Worm (Caenorhabditis elegans) whole organism, L1 larva: ENCODE data around the gene nspc-12.

Experiments
- C04F5.9 ChIP-seq: sonication (generic microtip); optimal IDR thresholded peaks from 2 replicates; lab custom pipeline; 2016; ENCODE audit warnings: missing genetic modification characterization, missing compliant biosample characterization
- C16A3.4 ChIP-seq: fragments of 150-350 bp; optimal IDR thresholded peaks from 2 replicates; lab custom pipeline; 2014; ENCODE audit warnings: missing biosample characterization, missing genetic modification characterization
- C34B4.2 ChIP-seq: sonication (generic microtip); optimal IDR thresholded peaks from 2 replicates; lab custom pipeline; 2017; ENCODE audit warnings: mild to moderate bottlenecking, missing genetic modification characterization, missing compliant biosample characterization
- F16B12.6 ChIP-seq: fragments of 150-350 bp; optimal IDR thresholded peaks from 2 replicates; lab custom pipeline; 2014; ENCODE audit warnings: missing biosample characterization, missing genetic modification characterization
- alr-1 ChIP-seq: fragments of 200-800 bp; sonication (Bioruptor generic); optimal IDR thresholded peaks from 2 replicates; lab custom pipeline; 2018; ENCODE audit warnings: borderline replicate concordance, mild to moderate bottlenecking, missing genetic modification characterization, missing compliant biosample characterization
- aly-2 ChIP-seq: fragments of 150-350 bp; optimal IDR thresholded peaks from 2 replicates; lab custom pipeline; 2014; ENCODE audit warnings: missing biosample characterization, missing genetic modification characterization
- ceh-63 ChIP-seq: fragments of 200-800 bp; sonication (Bioruptor generic); optimal IDR thresholded peaks from 2 replicates; lab custom pipeline; 2018; ENCODE audit warnings: mild to moderate bottlenecking, missing genetic modification characterization, missing compliant biosample characterization
- efl-1 ChIP-seq, 4 experiments: fragments of 150-350 bp; optimal IDR thresholded peaks in 3 of 4; peaks in 1 of 4; 1 replicate in 1 of 4; 2 replicates in 3 of 4; lab custom pipeline; 2014; ENCODE audit warnings: missing biosample characterization in 2 of 4, missing genetic modification characterization in 2 of 4, missing genetic modification reagents in 2 of 4
- egl-27 ChIP-seq, 2 experiments: fragments of 150-350 bp in 1 of 2; sonication (generic microtip); optimal IDR thresholded peaks; 3 replicates each; lab custom pipeline; 2017 to 2018; ENCODE audit warnings: missing biosample characterization in 2 of 2, missing genetic modification characterization in 2 of 2, missing genetic modification reagents in 2 of 2
- elt-2 ChIP-seq: sonication (generic microtip); optimal IDR thresholded peaks from 2 replicates; lab custom pipeline; 2016; ENCODE audit warnings: missing genetic modification characterization, mild to moderate bottlenecking, inconsistent platforms, missing compliant biosample characterization, missing genetic modification reagents
- fkh-4 ChIP-seq: sonication (generic microtip); optimal IDR thresholded peaks from 2 replicates; lab custom pipeline; 2016; ENCODE audit warnings: missing compliant biosample characterization, missing genetic modification characterization, borderline replicate concordance
- fos-1 ChIP-seq: fragments of 150-350 bp; optimal IDR thresholded peaks from 2 replicates; lab custom pipeline; 2014; ENCODE audit warnings: missing biosample characterization, missing genetic modification characterization
- irx-1 ChIP-seq: sonication (generic microtip); optimal IDR thresholded peaks from 2 replicates; lab custom pipeline; 2016; ENCODE audit warnings: missing genetic modification characterization, missing compliant biosample characterization
- isw-1 ChIP-seq: fragments of 200-800 bp; sonication (Bioruptor generic); IDR thresholded peaks from 2 replicates; pipeline ENCODE4 v1.3.6; 2022; ENCODE audit warnings: missing genetic modification characterization, missing compliant biosample characterization
- lin-35 ChIP-seq, 2 experiments: fragments of 150-350 bp; optimal IDR thresholded peaks; 2 replicates each; lab custom pipeline; 2014; ENCODE audit warnings: missing biosample characterization in 2 of 2, missing genetic modification characterization in 2 of 2, missing genetic modification reagents in 2 of 2
- lir-3 ChIP-seq: sonication (generic microtip); optimal IDR thresholded peaks from 2 replicates; lab custom pipeline; 2016; ENCODE audit warnings: mild to moderate bottlenecking, missing genetic modification characterization, moderate library complexity, missing compliant biosample characterization; ENCODE audit not compliant: poor library complexity
- mab-9 ChIP-seq: fragments of 200-800 bp; sonication (Bioruptor generic); IDR thresholded peaks from 2 replicates; pipeline ENCODE4 v1.3.6; 2022; ENCODE audit warnings: missing genetic modification reagents, missing genetic modification characterization, missing compliant biosample characterization
- mdl-1 ChIP-seq, 2 experiments: fragments of 150-350 bp; optimal IDR thresholded peaks; 2 replicates each; lab custom pipeline; 2014 to 2017; ENCODE audit warnings: missing biosample characterization in 2 of 2, missing genetic modification characterization in 2 of 2, inconsistent platforms in 1 of 2
- nhr-11 ChIP-seq: fragments of 150-350 bp; optimal IDR thresholded peaks from 2 replicates; lab custom pipeline; 2014; ENCODE audit warnings: missing biosample characterization, missing genetic modification characterization
- nhr-19 ChIP-seq: fragments of 200-800 bp; sonication (Bioruptor generic); conservative IDR thresholded peaks from 2 replicates; pipeline ENCODE4 v1.3.6; 2022; ENCODE audit warnings: missing genetic modification characterization, missing compliant biosample characterization
- nhr-20 ChIP-seq: sonication (generic microtip); optimal IDR thresholded peaks from 2 replicates; lab custom pipeline; 2016; ENCODE audit warnings: mild to moderate bottlenecking, missing genetic modification characterization, missing compliant biosample characterization
- nhr-237 ChIP-seq: fragments of 150-350 bp; optimal IDR thresholded peaks from 2 replicates; lab custom pipeline; 2014; ENCODE audit warnings: missing biosample characterization, missing genetic modification characterization
- nhr-47 ChIP-seq: sonication (generic microtip); optimal IDR thresholded peaks from 2 replicates; lab custom pipeline; 2016; ENCODE audit warnings: mild to moderate bottlenecking, missing genetic modification characterization, moderate library complexity, missing compliant biosample characterization
- nhr-71 ChIP-seq: sonication (generic microtip); optimal IDR thresholded peaks from 2 replicates; lab custom pipeline; 2016; ENCODE audit warnings: mild to moderate bottlenecking, missing genetic modification characterization, moderate library complexity, missing compliant biosample characterization
- nhr-84 ChIP-seq: sonication (generic microtip); optimal IDR thresholded peaks from 2 replicates; lab custom pipeline; 2017; ENCODE audit warnings: missing biosample characterization, missing genetic modification characterization
- nhr-85 ChIP-seq: sonication (generic microtip); peaks from one replicate; lab custom pipeline; 2016; ENCODE audit warnings: missing genetic modification characterization, inconsistent platforms, missing compliant biosample characterization
- nhr-90 ChIP-seq: sonication (generic microtip); optimal IDR thresholded peaks from 2 replicates; lab custom pipeline; 2016; ENCODE audit warnings: mild to moderate bottlenecking, missing genetic modification characterization, missing compliant biosample characterization; ENCODE audit not compliant: poor library complexity
- skn-1 ChIP-seq: fragments of 150-350 bp; optimal IDR thresholded peaks from 2 replicates; lab custom pipeline; 2014; ENCODE audit warnings: missing biosample characterization, missing genetic modification characterization
- snu-23 ChIP-seq: sonication (generic microtip); optimal IDR thresholded peaks from 2 replicates; lab custom pipeline; 2016; ENCODE audit warnings: missing genetic modification characterization, missing compliant biosample characterization
- sptf-1 ChIP-seq: fragments of 150-350 bp; optimal IDR thresholded peaks from 2 replicates; lab custom pipeline; 2014; ENCODE audit warnings: missing biosample characterization, missing genetic modification characterization
- sup-37 ChIP-seq: fragments of 200-800 bp; sonication (Bioruptor generic); optimal IDR thresholded peaks from 2 replicates; lab custom pipeline; 2018; ENCODE audit warnings: mild to moderate bottlenecking, missing genetic modification characterization, missing compliant biosample characterization
- swsn-7 ChIP-seq: sonication (generic microtip); optimal IDR thresholded peaks from 2 replicates; lab custom pipeline; 2016; ENCODE audit warnings: missing genetic modification characterization, missing compliant biosample characterization
- tlp-1 ChIP-seq: fragments of 150-350 bp; optimal IDR thresholded peaks from 2 replicates; lab custom pipeline; 2014; ENCODE audit warnings: missing biosample characterization, missing genetic modification characterization
- unc-130 ChIP-seq: fragments of 150-350 bp; optimal IDR thresholded peaks from 2 replicates; lab custom pipeline; 2017; ENCODE audit warnings: missing biosample characterization, missing genetic modification characterization, inconsistent platforms
- ztf-4 ChIP-seq: fragments of 150-350 bp; optimal IDR thresholded peaks from 2 replicates; lab custom pipeline; 2014; ENCODE audit warnings: missing biosample characterization, missing genetic modification characterization

The nspc-12 gene

ce11 chrX:12347822-12348221, 8.7 kb downstream of the nspc-12 start (continued):
- TF ChIP-seq nhr-20, result peak; percentile 57
- peak in 1 of 2 experiments; percentile 74 for TF ChIP-seq lin-35 (GFP tag; optimal IDR thresholded peaks at IDR 0.05; lab: Kevin White, UChicago)
- peak; percentile 35 for TF ChIP-seq nhr-47 (tag; lab: Kevin White, UChicago)
- TF ChIP-seq nhr-237 (tag; lab: Kevin White, UChicago), result no peak
- no peak for TF ChIP-seq efl-1 (optimal IDR thresholded peaks at IDR 0.05; lab: Kevin White, UChicago)
- peak in 1 of 2 experiments; percentile 76 for TF ChIP-seq efl-1 (GFP tag; optimal IDR thresholded peaks at IDR 0.05 in 1 of 2; lab: Kevin White, UChicago)

ce11 chrX:12346729-12347128, 9.8 kb downstream of the nspc-12 start, which contains the start of gene F42F12.11:
Gene F42F12.11, plus strand, starts transcription at chrX:12347029.
- TF ChIP-seq alr-1 (tag; lab: Kevin White, UChicago) (no peak), swsn-7 (tag; lab: Kevin White, UChicago) (no peak), fos-1 (tag; lab: Kevin White, UChicago) (no peak), ztf-4 (tag; lab: Kevin White, UChicago) (no peak), aly-2 (no peak), F16B12.6 (tag; lab: Kevin White, UChicago) (no peak), nhr-47 (tag; lab: Kevin White, UChicago) (no peak), skn-1 (tag; lab: Kevin White, UChicago) (no peak), nhr-90 (tag; lab: Kevin White, UChicago) (no peak), nhr-84 (tag; lab: Kevin White, UChicago) (no peak), nhr-11 (tag; lab: Kevin White, UChicago) (no peak), isw-1 (GFP tag; lab: Robert Waterston, UW) (no peak), tlp-1 (no peak), irx-1 (tag; lab: Kevin White, UChicago) (no peak), C04F5.9 (tag; lab: Kevin White, UChicago) (no peak)
- TF ChIP-seq, all 84 proteins: peak for 0

ce11 chrX:12343279-12343678, 13.2 kb downstream of the nspc-12 start, which contains the start of the genes nspc-9 and nspc-10:
Gene nspc-9, minus strand, starts transcription at chrX:12343379.
Gene nspc-10, plus strand, starts transcription at chrX:12343609.
- no peak for TF ChIP-seq efl-1 (optimal IDR thresholded peaks at IDR 0.05; lab: Kevin White, UChicago)
- TF ChIP-seq efl-1 (GFP tag; optimal IDR thresholded peaks at IDR 0.05 in 1 of 2; lab: Kevin White, UChicago), result no peak
- TF ChIP-seq nhr-71, result no peak
- no peak for TF ChIP-seq tlp-1
- no peak for TF ChIP-seq ceh-63 (GFP tag; lab: Kevin White, UChicago)
- no peak for TF ChIP-seq elt-2
- TF ChIP-seq C04F5.9 (tag; lab: Kevin White, UChicago), result no peak
- TF ChIP-seq unc-130 (tag; lab: Kevin White, UChicago), result no peak
- TF ChIP-seq sptf-1, result no peak
- no peak for TF ChIP-seq sup-37 (GFP tag; lab: Kevin White, UChicago)
- no peak for TF ChIP-seq mab-9
- TF ChIP-seq mdl-1 (tag; optimal IDR thresholded peaks at IDR 0.05; lab: Kevin White, UChicago), result no peak
- TF ChIP-seq, all 84 proteins: peak for 0

- TF ChIP-seq tlp-1, result no peak
- no peak for TF ChIP-seq egl-27 (tag; optimal IDR thresholded peaks at IDR 0.05; lab: Kevin White, UChicago)
- TF ChIP-seq C34B4.2 (tag; lab: Kevin White, UChicago), result no peak
- no peak for TF ChIP-seq mdl-1 (tag; optimal IDR thresholded peaks at IDR 0.05; lab: Kevin White, UChicago)
These were observed 15.1 kb downstream of the nspc-12 start, which contains the start of gene zig-2 for ce11 chrX:12341338-12341737. Gene zig-2, minus strand, starts transcription at chrX:12341438.

- TF ChIP-seq irx-1 (tag; lab: Kevin White, UChicago) (no peak), snu-23 (peak; percentile 50), nhr-47 (tag; lab: Kevin White, UChicago) (peak; percentile 13), fkh-4 (no peak), nhr-85 (tag; lab: Kevin White, UChicago) (peak; percentile 40), C16A3.4 (tag; lab: Kevin White, UChicago) (peak; percentile 19), nhr-19 (GFP tag; lab: Robert Waterston, UW) (0 out of 2 replicates have a peak, but pooled peaks have one; percentile 10), nhr-20 (peak; percentile 29), lir-3 (tag; lab: Kevin White, UChicago) (peak; percentile 48), F16B12.6 (tag; lab: Kevin White, UChicago) (no peak), efl-1 (optimal IDR thresholded peaks at IDR 0.05; lab: Kevin White, UChicago) (no peak), efl-1 (GFP tag; optimal IDR thresholded peaks at IDR 0.05 in 1 of 2; lab: Kevin White, UChicago) (peak in 1 of 2 experiments; percentile 58), nhr-90 (tag; lab: Kevin White, UChicago) (peak; percentile 33), nhr-71 (peak; percentile 31)
These were observed 18.5 kb downstream of the nspc-12 start, which contains the start of gene srd-44 for ce11 chrX:12337846-12338490. Gene srd-44, plus strand, starts transcription at chrX:12338440.
